Fruit fly (Drosophila melanogaster) whole organism, wandering third instar larva: Measurements from ENCODE around the gene Rdl.

Experiments
- Abd-B ChIP-seq: fragments of >200 bp; optimal IDR thresholded peaks from 2 replicates; lab custom pipeline; 2017; ENCODE audit warnings: missing biosample characterization, missing genetic modification characterization
- CrebA ChIP-seq: fragments of 200-800 bp; sonication (Bioruptor generic); optimal IDR thresholded peaks from 2 replicates; lab custom pipeline; 2016; ENCODE audit warnings: missing biosample characterization, mild to moderate bottlenecking, missing genetic modification characterization, borderline replicate concordance
- Dfd ChIP-seq: fragments of >200 bp; optimal IDR thresholded peaks from 2 replicates; lab custom pipeline; 2017; ENCODE audit warnings: missing biosample characterization, missing genetic modification characterization
- Dif ChIP-seq: fragments of 200-275, 200-300 bp; sonication (Bioruptor generic); optimal IDR thresholded peaks from 2 replicates; lab custom pipeline; 2018; ENCODE audit warnings: missing biosample characterization, missing genetic modification characterization; ENCODE audit not compliant: partially characterized antibody
- GATAd ChIP-seq: sonication (Bioruptor generic); optimal IDR thresholded peaks from 2 replicates; lab custom pipeline; 2016; ENCODE audit warnings: missing biosample characterization, missing genetic modification characterization
- HLH106 ChIP-seq: fragments of 200-800 bp; optimal IDR thresholded peaks from 3 replicates; lab custom pipeline; 2019; ENCODE audit warnings: missing biosample characterization, mild to moderate bottlenecking, missing genetic modification characterization, moderate library complexity
- Hnf4 ChIP-seq: fragments of 200-800 bp; sonication (Bioruptor generic); optimal IDR thresholded peaks from 2 replicates; lab custom pipeline; 2016; ENCODE audit warnings: missing biosample characterization, mild to moderate bottlenecking, missing genetic modification characterization
- Hr83 ChIP-seq: fragments of 200-300 bp; sonication (Bioruptor generic); optimal IDR thresholded peaks from 2 replicates; lab custom pipeline; 2016; ENCODE audit warnings: missing biosample characterization, mild to moderate bottlenecking, missing genetic modification characterization, moderate library complexity; ENCODE audit not compliant: poor library complexity, severe bottlenecking
- Jra ChIP-seq: sonication (Bioruptor generic); optimal IDR thresholded peaks from 2 replicates; lab custom pipeline; 2016; ENCODE audit warnings: missing biosample characterization, missing genetic modification characterization
- Mio ChIP-seq: sonication (Bioruptor generic); optimal IDR thresholded peaks from 2 replicates; lab custom pipeline; 2016; ENCODE audit warnings: missing biosample characterization, missing genetic modification characterization
- Myc ChIP-seq: fragments of >200 bp; optimal IDR thresholded peaks from 2 replicates; lab custom pipeline; 2017
- Vsx2 ChIP-seq: fragments of 200-300, 225-300 bp; sonication (Bioruptor generic); optimal IDR thresholded peaks from 2 replicates; lab custom pipeline; 2018; ENCODE audit warnings: missing biosample characterization, missing genetic modification characterization; ENCODE audit not compliant: partially characterized antibody
- br ChIP-seq: fragments of 200-800 bp; sonication (Bioruptor generic); optimal IDR thresholded peaks from 2 replicates; lab custom pipeline; 2016; ENCODE audit warnings: missing biosample characterization, missing genetic modification characterization
- brk ChIP-seq: fragments of 200-800 bp; sonication (Bioruptor generic); optimal IDR thresholded peaks from 2 replicates; lab custom pipeline; 2016; ENCODE audit warnings: missing biosample characterization, mild to moderate bottlenecking, missing genetic modification characterization
- dl ChIP-seq, 2 experiments: fragments of 175-275, 200-275 bp in 1 of 2; fragments of 200-275 bp in 1 of 2; sonication (Bioruptor generic); optimal IDR thresholded peaks; lab custom pipeline; 2018; ENCODE audit warnings: mild to moderate bottlenecking in 2 of 2, missing biosample characterization in 2 of 2, missing genetic modification characterization in 2 of 2, moderate library complexity in 2 of 2; ENCODE audit not compliant: partially characterized antibody in 2 of 2, insufficient read depth in 1 of 2
- dmrt93B ChIP-seq: fragments of 200-800 bp; sonication (Bioruptor generic); optimal IDR thresholded peaks from 2 replicates; lab custom pipeline; 2018; ENCODE audit warnings: missing biosample characterization, mild to moderate bottlenecking, missing genetic modification characterization
- dsf ChIP-seq: sonication (Bioruptor generic); optimal IDR thresholded peaks from 2 replicates; lab custom pipeline; 2016; ENCODE audit warnings: missing biosample characterization, missing genetic modification characterization, borderline replicate concordance
- foxo ChIP-seq, 2 experiments: fragments of 200-800 bp; sonication (Bioruptor generic); optimal IDR thresholded peaks; 2 replicates in 1 of 2; 3 replicates in 1 of 2; lab custom pipeline; 2016 to 2017; ENCODE audit warnings: missing biosample characterization in 2 of 2, missing genetic modification characterization in 2 of 2
- h ChIP-seq: fragments of 200-800 bp; sonication (Bioruptor generic); optimal IDR thresholded peaks from 3 replicates; lab custom pipeline; 2016; ENCODE audit warnings: missing biosample characterization, mild to moderate bottlenecking, missing genetic modification characterization
- rgr ChIP-seq: fragments of 200-800 bp; sonication (Bioruptor generic); optimal IDR thresholded peaks from 3 replicates; lab custom pipeline; 2016; ENCODE audit warnings: missing biosample characterization, mild to moderate bottlenecking, missing genetic modification characterization
- sage ChIP-seq: fragments of 200-800 bp; sonication (Bioruptor generic); optimal IDR thresholded peaks from 2 replicates; lab custom pipeline; 2016; ENCODE audit warnings: missing biosample characterization, mild to moderate bottlenecking, missing genetic modification characterization
- sv ChIP-seq: fragments of 200-800 bp; sonication (Bioruptor generic); optimal IDR thresholded peaks from 3 replicates; lab custom pipeline; 2016; ENCODE audit warnings: missing biosample characterization, missing genetic modification characterization
- tai ChIP-seq: sonication (Bioruptor generic); optimal IDR thresholded peaks from 2 replicates; lab custom pipeline; 2016; ENCODE audit warnings: missing biosample characterization, missing genetic modification characterization
- usp ChIP-seq: fragments of >200 bp; optimal IDR thresholded peaks from 2 replicates; lab custom pipeline; 2017; ENCODE audit warnings: missing biosample characterization, missing genetic modification characterization

Rdl gene

DNA sequence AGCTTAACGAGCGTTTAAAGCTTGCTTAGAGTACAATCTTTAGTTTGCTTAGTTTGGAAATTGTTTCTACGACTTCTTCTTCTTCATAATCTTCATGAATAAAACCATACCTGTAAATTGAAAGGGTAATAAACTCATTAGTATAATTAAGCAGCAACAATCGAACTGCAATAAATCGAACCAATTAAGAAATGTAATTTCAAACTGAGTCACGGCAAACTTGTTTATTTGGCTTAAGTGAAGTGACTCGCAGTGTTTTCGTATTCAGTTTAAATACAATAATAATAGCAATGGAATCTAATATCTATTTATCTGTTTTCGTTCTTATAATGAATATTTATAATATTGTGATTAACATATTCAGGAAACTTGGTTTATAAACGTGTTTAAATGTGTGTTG lies 46.2 kb downstream of the Rdl start:
- TF ChIP-seq tai (GFP tag; lab: Kevin White, UChicago) (peak; percentile 6), br (no peak), Hnf4 (GFP tag; lab: Kevin White, UChicago) (no peak), sv (GFP tag; lab: Kevin White, UChicago) (no peak)

DNA sequence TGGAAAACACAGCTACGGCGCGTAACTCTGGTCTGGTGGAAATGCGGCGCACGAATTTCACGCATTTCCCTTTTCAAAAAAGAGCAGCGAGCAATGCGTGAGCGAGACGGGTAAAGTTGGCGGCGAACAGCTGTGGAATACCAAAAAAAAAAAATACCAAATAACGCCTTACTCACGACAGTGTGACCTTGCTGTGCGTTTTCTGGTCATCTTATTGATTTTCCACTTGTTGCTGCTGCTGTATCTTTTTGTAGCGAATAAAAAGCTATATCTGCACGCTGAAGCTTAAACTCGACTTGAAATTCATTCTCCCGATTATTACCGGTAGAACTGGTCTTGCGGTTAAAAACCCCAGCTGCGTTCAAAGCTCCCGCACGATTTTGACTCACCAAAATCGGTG lies 47.6 kb downstream of the Rdl start, which contains the start of the genes bol and Dhpr:
bol (minus strand) TSS at position 57 of the 400 bp plus-strand sequence.
Dhpr (plus strand) TSS at position 212 of the 400 bp plus-strand sequence.
- no peak for TF ChIP-seq Mio (GFP tag; lab: Kevin White, UChicago)
- TF ChIP-seq h (GFP tag; lab: Kevin White, UChicago) = peak; percentile 39
- no peak for TF ChIP-seq HLH106 (tag; lab: Kevin White, UChicago)
- TF ChIP-seq CrebA (GFP tag; lab: Kevin White, UChicago) = no peak
- TF ChIP-seq Hr83 (GFP tag; lab: Kevin White, UChicago) = no peak
- TF ChIP-seq GATAd = no peak
- TF ChIP-seq Jra (GFP tag; lab: Kevin White, UChicago) = no peak
- TF ChIP-seq rgr (GFP tag; lab: Kevin White, UChicago) = peak; percentile 24
- no peak for TF ChIP-seq usp (GFP tag; lab: Kevin White, UChicago)
- peak in 1 of 2 experiments; percentile 35 for TF ChIP-seq foxo (GFP tag; optimal IDR thresholded peaks at IDR 0.05; lab: Kevin White, UChicago)
- no peak for TF ChIP-seq dmrt93B (GFP tag; lab: Kevin White, UChicago)
- TF ChIP-seq sv (GFP tag; lab: Kevin White, UChicago) = no peak
- no peak for TF ChIP-seq dl (GFP tag; optimal IDR thresholded peaks at IDR 0.05; lab: Kevin White, UChicago; ENCODE audit: insufficient read depth in 1 of 2, partially characterized antibody in 2 of 2)
- TF ChIP-seq Myc = peak; percentile 77
- TF ChIP-seq, all 38 proteins: peak for 4

DNA sequence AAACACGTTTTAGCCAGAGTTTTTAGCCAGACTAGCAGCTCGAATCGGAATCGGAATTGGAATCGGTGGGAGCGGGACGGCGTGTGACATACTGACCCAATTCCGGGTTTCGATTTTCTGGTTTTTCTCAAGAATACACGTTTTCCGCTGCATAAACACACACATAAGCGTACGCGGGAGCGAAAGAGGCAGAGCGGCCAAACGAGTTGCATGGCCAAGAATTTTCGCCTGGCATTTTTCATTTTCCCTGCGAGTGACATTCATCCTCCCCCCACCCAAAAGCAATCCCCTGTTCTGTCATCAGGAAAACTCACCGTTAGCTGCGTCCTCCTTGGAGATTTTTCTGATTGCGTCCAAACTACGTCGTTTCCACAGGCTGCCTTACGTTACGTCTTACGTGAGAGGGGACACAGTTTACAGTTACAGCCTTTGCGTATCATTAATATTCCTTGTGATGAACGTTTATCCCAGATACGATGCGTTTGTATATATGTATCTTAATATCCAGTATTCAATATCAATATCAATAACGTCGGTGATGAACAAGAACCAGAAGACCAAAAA lies 52.3 kb downstream of the Rdl start:
- TF ChIP-seq usp (GFP tag; lab: Kevin White, UChicago) (no peak), Vsx2 (GFP tag; lab: Kevin White, UChicago) (no peak), br (no peak), Abd-B (GFP tag; lab: Kevin White, UChicago) (no peak), dsf (GFP tag; lab: Kevin White, UChicago) (no peak), sage (GFP tag; lab: Kevin White, UChicago) (no peak), Myc (no peak), Jra (GFP tag; lab: Kevin White, UChicago) (no peak), CrebA (GFP tag; lab: Kevin White, UChicago) (no peak)
- TF ChIP-seq, all 38 proteins: peak for 0

DNA sequence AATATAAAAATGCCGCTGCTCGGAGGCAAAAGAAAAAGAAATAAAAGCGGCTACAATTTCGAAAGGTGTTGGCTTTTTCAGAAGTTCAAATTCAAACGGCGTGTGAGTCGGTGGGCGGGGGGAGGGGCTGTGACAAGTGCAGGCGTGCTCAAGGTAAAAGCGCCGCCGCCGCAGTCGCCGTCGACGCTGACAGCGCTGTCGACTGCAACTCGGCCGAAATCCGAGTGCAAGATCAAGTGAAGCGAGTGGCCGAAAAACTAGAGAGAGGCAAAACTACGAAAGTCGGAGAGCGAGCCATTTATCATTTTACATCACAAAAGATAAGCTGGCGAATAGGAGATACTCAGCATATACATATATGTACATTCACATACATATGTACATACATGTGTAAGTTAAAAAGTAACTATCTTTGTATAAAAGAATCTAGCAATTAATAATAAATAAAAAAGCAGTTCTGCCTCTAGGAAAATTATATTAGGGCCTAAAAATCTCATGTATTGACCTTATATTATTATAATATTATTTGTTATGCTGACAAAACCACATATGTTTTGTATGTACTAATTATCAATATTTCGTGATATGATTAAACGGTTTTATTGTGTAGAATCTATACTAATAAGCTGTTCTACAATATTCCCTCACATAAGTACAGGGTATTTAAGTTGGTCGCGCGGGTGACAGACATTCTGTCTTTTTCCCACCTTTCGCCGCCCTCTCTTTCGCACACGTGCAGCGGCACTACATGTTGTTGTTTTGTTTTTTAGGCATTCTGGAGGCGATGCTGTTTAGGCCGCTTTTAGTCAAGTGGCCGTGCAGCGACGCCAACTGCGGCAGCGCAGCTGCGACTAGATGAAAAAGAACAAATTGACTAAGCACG lies 53.0 kb downstream of the Rdl start:
- TF ChIP-seq sv (GFP tag; lab: Kevin White, UChicago) (peak; percentile 62), dmrt93B (GFP tag; lab: Kevin White, UChicago) (no peak), Dif (GFP tag; lab: Kevin White, UChicago) (no peak), Dfd (GFP tag; lab: Kevin White, UChicago) (peak; percentile 39), brk (no peak), Mio (GFP tag; lab: Kevin White, UChicago) (no peak)

DNA sequence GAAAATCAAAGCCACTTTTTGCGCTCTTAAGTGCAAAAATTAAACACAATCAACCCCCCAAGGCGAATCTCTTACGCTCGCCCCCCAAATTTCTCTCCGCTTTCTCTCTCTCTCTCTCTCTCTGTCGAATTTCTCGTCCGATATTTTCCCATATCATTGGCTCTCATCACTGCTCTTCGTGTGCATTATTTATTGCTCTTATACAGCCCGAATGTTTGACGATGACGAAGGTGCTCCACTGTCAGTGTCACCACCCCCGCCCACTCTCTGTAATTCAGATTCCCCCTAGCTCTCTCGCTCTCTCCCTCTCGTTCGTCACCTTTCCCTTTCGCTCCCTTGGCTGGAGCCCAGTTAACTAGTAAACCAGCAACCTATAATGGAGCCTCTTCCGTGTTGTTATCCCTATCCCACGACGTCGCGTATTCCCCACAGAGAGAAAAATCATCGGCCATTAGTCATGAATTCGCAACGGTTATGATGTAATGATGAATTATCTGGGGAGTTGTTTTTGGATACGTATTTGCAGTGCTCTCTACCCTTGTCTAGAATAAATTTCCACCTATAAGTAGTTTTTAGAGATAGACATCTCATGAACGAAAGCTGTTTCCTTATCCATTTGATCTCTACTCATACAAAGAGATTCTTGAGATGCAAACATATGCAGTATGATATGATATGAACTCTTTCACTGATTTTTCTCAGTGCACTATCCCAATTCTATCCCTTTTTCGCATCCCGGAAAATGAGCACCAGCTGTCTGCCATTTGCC lies 54.1 kb downstream of the Rdl start:
- TF ChIP-seq Dif (GFP tag; lab: Kevin White, UChicago) (peak; percentile 6), br (no peak), dl (GFP tag; optimal IDR thresholded peaks at IDR 0.05; lab: Kevin White, UChicago; ENCODE audit: insufficient read depth in 1 of 2, partially characterized antibody in 2 of 2) (peak in 1 of 2 experiments; percentile 19)
